Fruit fly (Drosophila melanogaster) Kc167 (cell line): ENCODE data around the gene CG15170.

Experiments
- Myc ChIP-seq: fragments of >200 bp; optimal IDR thresholded peaks from 2 replicates; lab custom pipeline; 2017; ENCODE audit warnings: missing external identifiers
- Sin3A ChIP-seq: fragments of >200 bp; optimal IDR thresholded peaks from 2 replicates; lab custom pipeline; 2018; ENCODE audit warnings: missing external identifiers
- h ChIP-seq: fragments of >200 bp; optimal IDR thresholded peaks from 3 replicates; lab custom pipeline; 2018; ENCODE audit warnings: missing external identifiers
- insv ChIP-seq: fragments of >200 bp; optimal IDR thresholded peaks from 3 replicates; lab custom pipeline; 2018; ENCODE audit warnings: missing external identifiers
- psq ChIP-seq: fragments of >200 bp; optimal IDR thresholded peaks from 2 replicates; lab custom pipeline; 2017; ENCODE audit warnings: missing external identifiers
- ttk ChIP-seq: sonication (Bioruptor generic); optimal IDR thresholded peaks from 2 replicates; lab custom pipeline; 2017; ENCODE audit warnings: missing external identifiers

CG15170 gene

dm6 chr2L:19023972-19024743 lies 34.1 kb upstream of the CG15170 start:
- TF ChIP-seq Myc (no peak), insv (no peak), psq (no peak), Sin3A (no peak), h (lab: Kevin White, UChicago) (no peak), ttk (lab: Kevin White, UChicago) (no peak)

- TF ChIP-seq psq (no peak), insv (no peak), Myc (no peak), Sin3A (no peak), ttk (lab: Kevin White, UChicago) (no peak), h (lab: Kevin White, UChicago) (no peak)
These were observed 32.1 kb upstream of the CG15170 start, which contains the start of gene CG15172 for dm6 chr2L:19022221-19022516. Gene CG15172 (plus strand): TSS chr2L:19022417.

DNA sequence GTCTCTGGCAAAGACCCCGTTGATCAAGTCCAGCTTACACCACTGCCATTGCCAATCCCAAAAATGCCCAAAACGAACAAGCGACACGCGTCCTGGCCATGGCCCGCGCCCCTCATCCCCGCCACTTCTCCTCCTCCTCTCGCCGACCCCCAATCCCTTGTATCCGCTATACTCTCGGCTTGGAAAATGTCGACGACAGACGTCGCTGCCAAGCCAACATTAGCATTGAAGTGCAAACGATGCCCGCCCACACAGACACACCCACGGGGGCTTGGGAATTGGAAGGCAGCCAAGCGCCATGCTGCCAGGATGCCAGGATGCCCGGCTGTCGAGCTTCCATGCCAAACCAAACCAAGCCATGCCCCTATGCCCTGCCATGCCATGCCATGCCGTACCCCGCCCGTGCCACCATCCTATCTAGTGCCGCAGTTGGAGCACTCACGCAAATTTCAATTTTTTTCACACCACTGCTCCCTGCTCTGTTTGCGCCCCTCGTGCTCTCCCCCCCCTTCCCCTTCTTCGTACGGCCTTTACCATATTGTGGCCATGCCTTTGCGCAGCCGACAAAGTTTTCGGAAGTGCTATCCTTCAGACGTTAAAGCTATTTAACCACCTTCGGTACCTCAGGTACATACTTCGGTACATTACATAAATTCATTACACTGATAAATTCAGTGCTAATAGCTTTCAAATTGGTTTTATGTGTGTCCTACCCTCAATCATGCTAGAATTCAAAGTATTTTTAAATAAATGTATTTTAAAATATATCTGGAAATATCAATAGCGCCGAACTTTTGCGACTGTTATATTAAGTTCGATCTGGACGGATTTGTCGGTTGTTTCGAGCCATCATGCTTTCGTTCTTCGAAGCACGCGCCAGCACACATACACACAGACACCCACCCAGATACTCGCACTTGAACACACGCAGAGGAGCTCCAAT lies 31.5 kb upstream of the CG15170 start:
- TF ChIP-seq h (lab: Kevin White, UChicago) (no peak), insv (no peak), ttk (lab: Kevin White, UChicago) (no peak), Sin3A (no peak), psq (no peak), Myc (no peak)

dm6 chr2L:19019640-19020039 lies 29.6 kb upstream of the CG15170 start:
- TF ChIP-seq psq, result no peak
- TF ChIP-seq h (lab: Kevin White, UChicago), result no peak
- no peak for TF ChIP-seq ttk (lab: Kevin White, UChicago)
- no peak for TF ChIP-seq Sin3A
- no peak for TF ChIP-seq Myc
- TF ChIP-seq insv, result no peak

dm6 chr2L:19019160-19019592 lies 29.1 kb upstream of the CG15170 start:
- TF ChIP-seq Sin3A (no peak), psq (no peak), insv (no peak), h (lab: Kevin White, UChicago) (no peak), ttk (lab: Kevin White, UChicago) (no peak), Myc (no peak)

DNA sequence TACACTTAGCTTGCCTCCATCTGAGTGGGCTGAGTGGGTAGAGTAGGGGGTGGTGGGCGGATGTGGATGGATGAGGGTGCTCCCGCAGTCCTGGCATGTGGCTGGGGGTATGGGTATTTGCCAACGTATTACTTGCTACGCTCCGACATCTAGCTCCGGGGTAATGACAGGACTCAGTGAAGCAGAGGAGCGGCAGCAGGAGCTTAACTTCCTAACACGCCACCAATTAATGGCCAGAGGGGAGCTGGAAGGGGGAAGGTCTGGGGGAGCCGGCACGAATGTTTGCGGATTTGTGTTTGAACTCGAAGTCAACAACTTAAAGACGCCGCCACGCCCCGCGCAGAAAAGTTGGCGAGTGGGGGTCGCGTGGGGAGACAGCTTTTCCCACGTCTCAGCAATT lies 28.2 kb upstream of the CG15170 start:
- no peak for TF ChIP-seq ttk (lab: Kevin White, UChicago)
- no peak for TF ChIP-seq Myc
- TF ChIP-seq insv, result no peak
- TF ChIP-seq Sin3A, result no peak
- TF ChIP-seq psq, result no peak

DNA sequence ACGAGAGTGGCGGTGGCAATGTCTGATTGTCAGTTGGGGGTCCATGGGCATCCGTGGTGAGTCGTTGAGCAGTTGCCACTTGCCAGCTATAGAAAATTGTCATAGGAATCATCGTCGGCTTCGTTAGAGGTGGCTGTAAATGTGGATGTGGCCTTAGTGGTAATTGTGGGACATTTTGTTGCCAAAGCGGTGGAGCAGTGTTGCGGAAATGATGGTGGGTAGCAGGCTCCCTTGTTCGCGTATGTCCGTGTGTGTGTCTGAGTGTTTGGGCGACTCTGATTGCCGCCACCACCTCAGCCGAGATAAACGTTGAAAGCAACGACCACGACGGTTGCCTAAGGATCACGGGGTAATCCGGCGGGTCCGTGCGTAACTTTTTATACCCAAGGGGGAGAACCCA lies 27.0 kb upstream of the CG15170 start:
- TF ChIP-seq ttk (lab: Kevin White, UChicago) (no peak), insv (no peak), psq (no peak), Sin3A (no peak), Myc (no peak), h (lab: Kevin White, UChicago) (no peak)

dm6 chr2L:19015628-19016027 lies 25.6 kb upstream of the CG15170 start:
- no peak for TF ChIP-seq Sin3A
- TF ChIP-seq h (lab: Kevin White, UChicago), result no peak
- no peak for TF ChIP-seq ttk (lab: Kevin White, UChicago)
- TF ChIP-seq insv, result no peak
- no peak for TF ChIP-seq Myc
- no peak for TF ChIP-seq psq

DNA sequence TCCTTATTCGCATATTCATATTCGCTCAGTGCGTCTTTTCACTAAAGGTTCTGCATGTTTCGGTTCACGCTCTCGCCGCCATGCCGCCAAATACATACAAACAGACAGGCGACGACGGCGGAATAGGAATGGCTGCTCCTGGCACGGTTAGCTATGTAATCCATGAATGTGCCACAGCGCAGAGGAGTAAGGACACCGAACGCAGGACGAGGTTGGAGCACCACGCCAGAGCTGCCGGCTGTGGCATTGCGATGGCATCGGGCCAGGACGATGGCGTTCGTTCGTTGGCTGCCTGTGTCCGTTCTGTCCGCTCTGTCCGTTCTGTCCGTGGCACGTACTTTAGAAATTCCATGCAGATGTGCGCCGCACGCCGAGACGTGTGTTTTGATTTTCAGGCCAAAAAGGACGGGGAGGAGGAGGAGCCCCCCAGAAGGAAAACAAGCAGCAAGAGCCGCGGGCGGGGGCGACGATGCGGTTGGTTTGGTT lies 24.9 kb upstream of the CG15170 start:
- TF ChIP-seq psq (no peak), Myc (no peak), ttk (lab: Kevin White, UChicago) (no peak), insv (no peak), Sin3A (no peak)

- no peak for TF ChIP-seq insv
- no peak for TF ChIP-seq Sin3A
- no peak for TF ChIP-seq h (lab: Kevin White, UChicago)
- no peak for TF ChIP-seq ttk (lab: Kevin White, UChicago)
- TF ChIP-seq Myc, result no peak
- no peak for TF ChIP-seq psq
These were observed 24.2 kb upstream of the CG15170 start for dm6 chr2L:19014032-19014880.

DNA sequence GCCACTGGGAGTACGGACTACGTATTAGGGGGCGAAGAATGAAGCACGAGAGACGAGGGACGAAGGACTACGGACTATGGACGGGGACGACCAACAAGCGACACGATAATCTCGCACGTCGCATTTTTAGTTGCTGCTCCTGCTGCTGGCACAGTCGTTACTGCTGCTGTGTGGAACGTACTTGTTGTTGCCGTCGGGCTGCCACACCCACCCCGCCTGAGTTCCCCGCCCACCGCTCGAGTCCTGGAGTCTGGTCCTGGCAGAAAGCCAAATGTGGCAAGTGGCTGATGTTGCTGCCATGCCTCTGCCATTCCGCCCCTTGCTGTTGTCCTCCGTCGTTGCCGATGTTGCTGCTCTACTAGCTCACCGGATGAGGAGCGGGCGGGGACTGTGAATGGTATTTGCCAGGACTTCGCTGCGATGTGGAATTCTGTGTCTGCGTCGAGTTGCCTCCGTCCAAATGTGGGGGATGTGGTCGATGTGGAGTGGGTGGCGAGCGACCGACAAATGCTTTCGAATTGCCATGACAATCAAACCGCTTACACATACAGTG lies 22.8 kb upstream of the CG15170 start:
- TF ChIP-seq Sin3A (no peak), psq (no peak), h (lab: Kevin White, UChicago) (no peak)

DNA sequence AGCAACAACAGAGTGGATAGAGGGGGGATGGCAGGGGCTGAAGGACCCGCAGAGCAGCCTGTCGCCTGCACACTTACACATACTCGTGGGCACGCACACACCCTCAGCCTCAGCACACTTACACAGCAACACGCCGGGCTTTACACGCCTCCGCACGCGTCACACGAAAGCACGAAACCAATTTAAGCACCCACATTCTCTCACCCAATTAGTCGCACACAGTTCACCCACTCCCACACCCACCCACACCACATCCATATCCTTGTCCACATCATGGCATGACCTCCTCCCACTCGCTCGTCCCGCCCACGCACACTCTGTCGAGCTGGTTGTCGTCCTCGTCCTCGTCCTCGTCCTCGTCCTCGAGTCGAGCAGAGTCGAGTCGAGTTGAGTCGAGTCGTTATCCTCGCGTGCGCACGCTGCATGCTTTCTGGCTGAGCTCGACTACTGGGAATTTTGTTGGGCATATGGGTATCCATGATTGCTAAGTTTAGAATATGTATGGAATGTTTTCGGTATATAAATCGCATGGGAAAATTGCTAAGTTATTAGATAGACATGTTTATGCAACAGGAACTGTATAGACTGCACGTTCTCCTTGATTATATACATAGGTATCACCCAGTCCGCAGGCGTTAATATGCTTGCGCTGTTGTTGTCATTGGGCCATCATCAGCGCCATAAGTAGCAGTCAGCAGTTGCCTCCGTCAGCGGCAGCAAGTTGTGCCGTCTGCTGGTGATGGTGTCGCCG lies 22.0 kb upstream of the CG15170 start:
- no peak for TF ChIP-seq Sin3A
- no peak for TF ChIP-seq h (lab: Kevin White, UChicago)
- no peak for TF ChIP-seq Myc
- TF ChIP-seq psq, result no peak
- no peak for TF ChIP-seq insv
- no peak for TF ChIP-seq ttk (lab: Kevin White, UChicago)
